Fruit fly (Drosophila melanogaster) whole organism, embryonic: ENCODE data around the gene Hand.
A peak's percentile ranks its signal among the peaks of the same experiment; 100 is the strongest.

Experiments
- Aef1 ChIP-seq: fragments of 200-800 bp; sonication (Bioruptor generic); IDR thresholded peaks from 3 replicates; pipeline ENCODE4 v1.3.6; 2022; ENCODE audit warnings: missing biosample characterization, missing genetic modification characterization
- BEAF-32 ChIP-seq: fragments of 200-800 bp; sonication (Bioruptor generic); optimal IDR thresholded peaks from 3 replicates; lab custom pipeline; 2017; ENCODE audit warnings: missing biosample characterization, missing genetic modification characterization, mild to moderate bottlenecking, moderate library complexity, missing genetic modification reagents
- Blimp-1 ChIP-seq: fragments of 200-800 bp; sonication (Bioruptor generic); optimal IDR thresholded peaks from 3 replicates; lab custom pipeline; 2018; ENCODE audit warnings: missing biosample characterization, missing genetic modification characterization, mild to moderate bottlenecking, moderate library complexity, missing genetic modification reagents
- CG10274 ChIP-seq: fragments of 200-800 bp; sonication (Bioruptor generic); optimal IDR thresholded peaks from 3 replicates; lab custom pipeline; 2017; ENCODE audit warnings: missing biosample characterization, mild to moderate bottlenecking, missing genetic modification characterization
- CG10462 ChIP-seq: fragments of 200-800 bp; sonication (Bioruptor generic); optimal IDR thresholded peaks from 2 replicates; lab custom pipeline; 2016; ENCODE audit warnings: missing biosample characterization, missing genetic modification characterization
- CG11247 ChIP-seq: fragments of 200-800 bp; sonication (Bioruptor generic); IDR thresholded peaks from 2 replicates; pipeline ENCODE4 v1.3.6; 2022; ENCODE audit warnings: missing biosample characterization, missing genetic modification characterization
- CG11398 ChIP-seq: fragments of 200-800 bp; sonication (Bioruptor generic); optimal IDR thresholded peaks from 2 replicates; lab custom pipeline; 2016; ENCODE audit warnings: missing biosample characterization, missing genetic modification characterization
- CG11696 ChIP-seq: fragments of 200-800 bp; sonication (Bioruptor generic); IDR thresholded peaks from 2 replicates; pipeline ENCODE4 v1.3.6; 2022; ENCODE audit warnings: missing biosample characterization, missing genetic modification characterization
- CG12299 ChIP-seq: fragments of 200-800 bp; sonication (Bioruptor generic); optimal IDR thresholded peaks from 2 replicates; lab custom pipeline; 2018; ENCODE audit warnings: missing biosample characterization, mild to moderate bottlenecking, missing genetic modification characterization
- CG17829 ChIP-seq: fragments of 200-800 bp; optimal IDR thresholded peaks from 2 replicates; lab custom pipeline; 2019; ENCODE audit warnings: missing biosample characterization, mild to moderate bottlenecking, missing genetic modification characterization, moderate library complexity
- CG18262 ChIP-seq: fragments of 200-800 bp; optimal IDR thresholded peaks from 3 replicates; lab custom pipeline; 2019; ENCODE audit warnings: missing biosample characterization, mild to moderate bottlenecking, missing genetic modification characterization, moderate library complexity
- CG1832 ChIP-seq: fragments of 200-800 bp; sonication (Bioruptor generic); optimal IDR thresholded peaks from 2 replicates; lab custom pipeline; 2017; ENCODE audit warnings: missing biosample characterization, mild to moderate bottlenecking, missing genetic modification characterization, inconsistent platforms
- CG2116 ChIP-seq: fragments of 200-800 bp; sonication (Bioruptor generic); optimal IDR thresholded peaks from 3 replicates; lab custom pipeline; 2018; ENCODE audit warnings: missing biosample characterization, mild to moderate bottlenecking, missing genetic modification characterization
- CG2678 ChIP-seq: fragments of 200-800 bp; sonication (Bioruptor generic); optimal IDR thresholded peaks from 3 replicates; lab custom pipeline; 2019; ENCODE audit warnings: missing biosample characterization, mild to moderate bottlenecking, missing genetic modification characterization, moderate library complexity
- CG34376 ChIP-seq: fragments of 200-800 bp; sonication (Bioruptor generic); optimal IDR thresholded peaks from 2 replicates; lab custom pipeline; 2018; ENCODE audit warnings: missing biosample characterization, mild to moderate bottlenecking, missing genetic modification characterization
- CG3726 ChIP-seq: fragments of 200-800 bp; sonication (Bioruptor generic); IDR thresholded peaks from 3 replicates; pipeline ENCODE4, ENCODE4 v1.3.6; 2022; ENCODE audit warnings: missing biosample characterization, missing genetic modification characterization
- CG3838 ChIP-seq: fragments of 200-800 bp; sonication (Bioruptor generic); optimal IDR thresholded peaks from 3 replicates; lab custom pipeline; 2016; ENCODE audit warnings: missing biosample characterization, missing genetic modification characterization
- CG8478 ChIP-seq: fragments of >200 bp; optimal IDR thresholded peaks from 2 replicates; lab custom pipeline; 2018
- CG9437 ChIP-seq: fragments of 200-800 bp; sonication (Bioruptor generic); optimal IDR thresholded peaks from 2 replicates; lab custom pipeline; 2018; ENCODE audit warnings: missing biosample characterization, mild to moderate bottlenecking, missing genetic modification characterization
- CG9609 ChIP-seq: fragments of 200-800 bp; sonication (Bioruptor generic); optimal IDR thresholded peaks from 3 replicates; lab custom pipeline; 2016; ENCODE audit warnings: missing biosample characterization, missing genetic modification characterization
- D ChIP-seq, 2 experiments: fragments of 200-800 bp in 1 of 2; fragments of >200 bp in 1 of 2; sonication (Bioruptor generic) in 1 of 2; optimal IDR thresholded peaks; 2 replicates in 1 of 2; 3 replicates in 1 of 2; lab custom pipeline; 2017; ENCODE audit warnings: mild to moderate bottlenecking in 1 of 2, missing biosample characterization in 1 of 2, missing genetic modification characterization in 1 of 2, missing genetic modification reagents in 1 of 2
- Dfd ChIP-seq, 2 experiments: fragments of >200 bp; optimal IDR thresholded peaks; 2 replicates each; lab custom pipeline; 2017; ENCODE audit warnings: missing biosample characterization in 2 of 2, missing genetic modification characterization in 2 of 2
- Gsc ChIP-seq: fragments of 200-800 bp; sonication (Bioruptor generic); IDR thresholded peaks from 2 replicates; pipeline ENCODE4 v1.3.6; 2022; ENCODE audit warnings: missing biosample characterization, missing genetic modification characterization
- Hr51 ChIP-seq, 2 experiments: fragments of 200-800 bp; sonication (Bioruptor generic); optimal IDR thresholded peaks; 2 replicates in 1 of 2; 3 replicates in 1 of 2; lab custom pipeline; 2016 to 2018; ENCODE audit warnings: missing biosample characterization in 2 of 2, missing genetic modification characterization in 2 of 2, mild to moderate bottlenecking in 1 of 2, moderate library complexity in 1 of 2
- Lim3 ChIP-seq: fragments of 200-800 bp; sonication (Bioruptor generic); IDR thresholded peaks from 2 replicates; pipeline ENCODE4 v1.3.6; 2022; ENCODE audit warnings: missing biosample characterization, missing genetic modification characterization
- Meics ChIP-seq: fragments of 200-800 bp; sonication (Bioruptor generic); optimal IDR thresholded peaks from 2 replicates; lab custom pipeline; 2017; ENCODE audit warnings: missing biosample characterization, mild to moderate bottlenecking, missing genetic modification characterization
- NC2α ChIP-seq: fragments of 200-800 bp; sonication (Bioruptor generic); optimal IDR thresholded peaks from 2 replicates; lab custom pipeline; 2016; ENCODE audit warnings: missing biosample characterization, missing genetic modification characterization
- Nf-YC ChIP-seq: fragments of 200-800 bp; optimal IDR thresholded peaks from 3 replicates; lab custom pipeline; 2019; ENCODE audit warnings: missing biosample characterization, mild to moderate bottlenecking, missing genetic modification characterization, moderate library complexity
- Ptx1 ChIP-seq: fragments of 200-800 bp; sonication (Bioruptor generic); IDR thresholded peaks from 2 replicates; pipeline ENCODE4 v1.3.6; 2022; ENCODE audit warnings: missing biosample characterization, missing genetic modification characterization
- Rx ChIP-seq: fragments of 200-800 bp; sonication (Bioruptor generic); IDR thresholded peaks from 2 replicates; pipeline ENCODE4 v1.3.6; 2022; ENCODE audit warnings: missing biosample characterization, missing genetic modification characterization
- Sry-δ ChIP-seq: fragments of 200-800 bp; sonication (Bioruptor generic); optimal IDR thresholded peaks from 2 replicates; lab custom pipeline; 2016; ENCODE audit warnings: missing biosample characterization, missing genetic modification characterization
- abd-A ChIP-seq: fragments of 200-800 bp; sonication (Bioruptor generic); optimal IDR thresholded peaks from 3 replicates; lab custom pipeline; 2019; ENCODE audit warnings: missing biosample characterization, mild to moderate bottlenecking, missing genetic modification characterization, moderate library complexity
- ase ChIP-seq: fragments of 200-800 bp; sonication (Bioruptor generic); IDR thresholded peaks from 3 replicates; pipeline ENCODE4 v1.3.6; 2022; ENCODE audit warnings: missing biosample characterization, missing genetic modification characterization
- bbx ChIP-seq: fragments of 200-800 bp; sonication (Bioruptor generic); IDR thresholded peaks from 2 replicates; pipeline ENCODE4 v1.3.6; 2022; ENCODE audit warnings: missing biosample characterization, missing genetic modification characterization; ENCODE audit not compliant: partially characterized antibody
- bsh ChIP-seq, 2 experiments: fragments of 200-800 bp; sonication (Bioruptor generic); optimal IDR thresholded peaks; 2 replicates each; lab custom pipeline; 2017 to 2018; ENCODE audit warnings: mild to moderate bottlenecking in 2 of 2, missing biosample characterization in 2 of 2, missing genetic modification characterization in 2 of 2, moderate library complexity in 1 of 2
- cwo ChIP-seq: fragments of 200-800 bp; sonication (Bioruptor generic); optimal IDR thresholded peaks from 3 replicates; lab custom pipeline; 2017; ENCODE audit warnings: missing biosample characterization, missing genetic modification characterization, mild to moderate bottlenecking, moderate library complexity, missing genetic modification reagents
- h ChIP-seq: fragments of >200 bp; optimal IDR thresholded peaks from 2 replicates; lab custom pipeline; 2017
- ham ChIP-seq: fragments of 200-800 bp; sonication (Bioruptor generic); IDR thresholded peaks from 2 replicates; pipeline ENCODE4 v1.3.6; 2022; ENCODE audit warnings: missing biosample characterization, missing genetic modification characterization
- klu ChIP-seq: fragments of 200-800 bp; sonication (Bioruptor generic); IDR thresholded peaks from 2 replicates; pipeline ENCODE4 v1.3.6; 2022; ENCODE audit warnings: missing biosample characterization, missing genetic modification characterization
- mirr ChIP-seq: fragments of 200-800 bp; sonication (Bioruptor generic); optimal IDR thresholded peaks from 3 replicates; lab custom pipeline; 2018; ENCODE audit warnings: missing biosample characterization, mild to moderate bottlenecking, missing genetic modification characterization
- nerfin-1 ChIP-seq: fragments of 200-800 bp; sonication (Bioruptor generic); optimal IDR thresholded peaks from 3 replicates; lab custom pipeline; 2019; ENCODE audit warnings: missing biosample characterization, mild to moderate bottlenecking, missing genetic modification characterization, moderate library complexity
- pnt ChIP-seq: fragments of 200-800 bp; sonication (Bioruptor generic); optimal IDR thresholded peaks from 3 replicates; lab custom pipeline; 2016; ENCODE audit warnings: missing biosample characterization, missing genetic modification characterization
- pros ChIP-seq: fragments of 200-800 bp; sonication (Bioruptor generic); optimal IDR thresholded peaks from 3 replicates; lab custom pipeline; 2019; ENCODE audit warnings: missing biosample characterization, mild to moderate bottlenecking, missing genetic modification characterization, moderate library complexity
- ro ChIP-seq: fragments of 200-800 bp; sonication (Bioruptor generic); IDR thresholded peaks from 2 replicates; pipeline ENCODE4 v1.3.6; 2022; ENCODE audit warnings: missing biosample characterization, missing genetic modification characterization
- run ChIP-seq: fragments of 200-800 bp; sonication (Bioruptor generic); optimal IDR thresholded peaks from 3 replicates; lab custom pipeline; 2018; ENCODE audit warnings: missing biosample characterization, mild to moderate bottlenecking, missing genetic modification characterization
- sens-2 ChIP-seq: fragments of 200-800 bp; sonication (Bioruptor generic); IDR thresholded peaks from 2 replicates; pipeline ENCODE4 v1.3.6; 2022; ENCODE audit warnings: missing biosample characterization, missing genetic modification characterization
- shn ChIP-seq: fragments of 200-800 bp; sonication (Bioruptor generic); optimal IDR thresholded peaks from 3 replicates; lab custom pipeline; 2016; ENCODE audit warnings: missing biosample characterization, missing genetic modification characterization
- sna ChIP-seq: fragments of 200-800 bp; sonication (Bioruptor generic); IDR thresholded peaks from 2 replicates; pipeline ENCODE4 v1.3.6; 2022; ENCODE audit warnings: missing biosample characterization, missing genetic modification characterization; ENCODE audit not compliant: partially characterized antibody
- ssp ChIP-seq: fragments of 200-800 bp; sonication (Bioruptor generic); IDR thresholded peaks from 2 replicates; pipeline ENCODE4 v1.3.6; 2022; ENCODE audit warnings: missing biosample characterization, missing genetic modification characterization
- stwl ChIP-seq: fragments of 200-800 bp; sonication (Bioruptor generic); optimal IDR thresholded peaks from 3 replicates; lab custom pipeline; 2018; ENCODE audit warnings: missing biosample characterization, mild to moderate bottlenecking, missing genetic modification characterization, moderate library complexity
- sug ChIP-seq: fragments of 200-800 bp; optimal IDR thresholded peaks from 2 replicates; lab custom pipeline; 2019; ENCODE audit warnings: missing biosample characterization, mild to moderate bottlenecking, missing genetic modification characterization, moderate library complexity

The Hand gene

DNA sequence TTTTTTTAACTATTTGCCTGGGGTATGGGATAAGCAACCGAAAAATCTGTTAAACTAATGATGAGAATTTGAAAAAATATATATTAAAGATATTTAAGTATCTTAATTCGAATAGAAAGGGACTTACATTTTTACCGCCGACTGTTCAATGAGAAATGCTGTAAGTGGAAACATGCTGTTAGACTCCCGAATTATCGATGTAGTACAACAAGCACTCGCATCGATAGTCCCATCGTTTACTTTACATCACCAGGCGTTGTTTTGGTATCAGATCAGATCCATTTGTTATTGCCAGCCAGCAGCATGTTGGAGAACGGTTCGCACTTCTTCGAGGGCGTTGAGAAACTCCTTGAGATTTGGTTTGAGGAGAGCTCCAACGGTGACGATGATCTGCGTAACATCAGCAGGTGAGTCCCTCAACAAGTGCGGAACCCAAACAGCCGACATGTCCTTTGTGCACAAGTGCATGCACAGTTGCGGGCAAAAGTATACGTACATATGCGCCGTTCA lies 44.1 kb upstream of the Hand start, which contains the start of gene SamDC (continued):
- TF ChIP-seq Lim3 (GFP tag; lab: Robert Waterston, UW) (no peak), ro (no peak), Ptx1 (GFP tag; lab: Robert Waterston, UW) (peak; percentile 44), run (tag; lab: Kevin White, UChicago) (no peak), CG17829 (tag; lab: Kevin White, UChicago) (peak; percentile 37), CG11696 (GFP tag; lab: Robert Waterston, UW) (peak; percentile 90), BEAF-32 (peak; percentile 88), abd-A (tag; lab: Kevin White, UChicago) (no peak), mirr (peak; percentile 47), CG11398 (GFP tag; lab: Kevin White, UChicago) (no peak), ssp (GFP tag; lab: Robert Waterston, UW) (peak; percentile 98), sens-2 (no peak), sna (GFP tag; lab: Robert Waterston, UW) (peak; percentile 63), Meics (GFP tag; lab: Kevin White, UChicago) (peak; percentile 25), sug (tag; lab: Kevin White, UChicago) (peak; percentile 48), Dfd (GFP tag; optimal IDR thresholded peaks at IDR 0.05; lab: Kevin White, UChicago) (peak in 1 of 2 experiments; percentile 77), CG1832 (GFP tag; lab: Kevin White, UChicago) (no peak), shn (GFP tag; lab: Kevin White, UChicago) (no peak), Nf-YC (tag; lab: Kevin White, UChicago) (no peak), CG2678 (tag; lab: Kevin White, UChicago) (peak; percentile 33), NC2α (GFP tag; lab: Kevin White, UChicago) (peak; percentile 26), CG9437 (peak; percentile 25), bbx (GFP tag; lab: Robert Waterston, UW) (peak; percentile 86), Rx (no peak), CG3838 (GFP tag; lab: Kevin White, UChicago) (no peak), ase (GFP tag; lab: Robert Waterston, UW) (no peak), Aef1 (GFP tag; lab: Robert Waterston, UW) (peak; percentile 24; the same call in 1 of the 3 replicates), pros (peak; percentile 14), CG9609 (no peak), Sry-δ (GFP tag; lab: Kevin White, UChicago) (peak; percentile 92), cwo (GFP tag; lab: Kevin White, UChicago) (no peak), ham (GFP tag; lab: Robert Waterston, UW) (no peak), CG3726 (GFP tag; lab: Robert Waterston, UW) (no peak), Blimp-1 (GFP tag; lab: Kevin White, UChicago) (no peak), CG10462 (GFP tag; lab: Kevin White, UChicago) (no peak), klu (no peak), CG8478 (lab: Kevin White, UChicago) (no peak), nerfin-1 (tag; lab: Kevin White, UChicago) (no peak), pnt (GFP tag; lab: Kevin White, UChicago) (peak; percentile 2), CG34376 (GFP tag; lab: Kevin White, UChicago) (peak; percentile 71), h (lab: Kevin White, UChicago) (no peak), CG10274 (no peak), D (optimal IDR thresholded peaks at IDR 0.05; lab: Kevin White, UChicago) (no peak), D (GFP tag; optimal IDR thresholded peaks at IDR 0.05; lab: Kevin White, UChicago) (no peak), CG11247 (no peak), Hr51 (GFP tag; optimal IDR thresholded peaks at IDR 0.05; lab: Kevin White, UChicago) (peak; percentile 40 to 60), CG2116 (GFP tag; lab: Kevin White, UChicago) (peak; percentile 60), bsh (GFP tag; optimal IDR thresholded peaks at IDR 0.05; lab: Kevin White, UChicago) (peak in 1 of 2 experiments; percentile 49), Gsc (GFP tag; lab: Robert Waterston, UW) (no peak), stwl (tag; lab: Kevin White, UChicago) (peak; percentile 78), CG12299 (tag; lab: Kevin White, UChicago) (no peak), CG18262 (tag; lab: Kevin White, UChicago) (no peak)
